ENCODE assay signal across 5 fruit fly cellular contexts in the genomic region with DNA sequence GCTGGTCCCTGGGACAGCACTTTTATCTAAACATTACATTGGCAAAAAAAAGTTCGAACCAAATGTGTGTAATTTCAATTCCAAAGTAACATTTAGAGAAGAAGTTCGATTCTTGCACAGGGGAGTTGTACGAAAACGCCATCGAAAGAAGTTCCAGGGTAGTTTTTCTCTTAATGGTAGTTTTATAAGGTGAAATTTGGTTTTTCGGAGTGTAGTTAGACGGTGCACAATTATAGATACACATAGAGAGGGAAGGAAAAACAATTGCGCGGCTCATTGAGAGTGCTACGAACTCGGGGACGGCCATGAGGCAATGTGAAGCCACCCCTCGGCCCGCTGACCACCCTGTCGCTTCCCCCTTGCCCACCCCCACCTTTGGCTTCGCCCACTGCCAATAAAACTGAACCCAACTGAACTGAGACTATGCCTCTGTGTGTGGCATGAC.
A peak's percentile ranks its signal among the peaks of the same experiment; 100 is the strongest.
TF ChIP-seq lines count a peak whose summit lies in the region.

No protein-coding gene starts in this region.

- no peak for TF ChIP-seq CTCF in whole organism, embryonic (GFP tag; optimal IDR thresholded peaks at IDR 0.05; lab: Kevin White, UChicago)

TF ChIP-seq in whole organism, adult, 20 proteins besides CTCF, POLR2A, EP300 and RAD21:
- TF ChIP-seq Clk (GFP tag; optimal IDR thresholded peaks at IDR 0.05; lab: Kevin White, UChicago) = no peak
- peak; percentile 50 for TF ChIP-seq kay (GFP tag; lab: Kevin White, UChicago; ENCODE audit: borderline replicate concordance)
- no peak for TF ChIP-seq bab1 (GFP tag; optimal IDR thresholded peaks at IDR 0.05; lab: Kevin White, UChicago)
- peak; percentile 23 for TF ChIP-seq CG12768 (GFP tag; optimal IDR thresholded peaks at IDR 0.05; lab: Kevin White, UChicago)
- TF ChIP-seq CG7045 (GFP tag; optimal IDR thresholded peaks at IDR 0.05; lab: Kevin White, UChicago) = peak; percentile 16
- peak; percentile 36 for TF ChIP-seq CG7101 (tag; optimal IDR thresholded peaks at IDR 0.05; lab: Kevin White, UChicago)
- peak; percentile 8 for TF ChIP-seq Hr96 (GFP tag; optimal IDR thresholded peaks at IDR 0.05; lab: Kevin White, UChicago)
- TF ChIP-seq CG33017 (tag; optimal IDR thresholded peaks at IDR 0.05; lab: Kevin White, UChicago) = peak; percentile 4

TF ChIP-seq in whole organism, embryonic, 481 proteins besides CTCF, POLR2A, EP300 and RAD21 (continues in another document):
- TF ChIP-seq Dref (GFP tag; IDR thresholded peaks at IDR 0.05; lab: Robert Waterston, UW) (no peak), crol (GFP tag; IDR thresholded peaks at IDR 0.05; lab: Robert Waterston, UW) (peak; percentile 97), nerfin-2 (GFP tag; IDR thresholded peaks at IDR 0.05; lab: Robert Waterston, UW; ENCODE audit: partially characterized antibody) (no peak), BtbVII (GFP tag; optimal IDR thresholded peaks at IDR 0.05; lab: Kevin White, UChicago) (peak; percentile 35), Sox102F (GFP tag; optimal IDR thresholded peaks at IDR 0.05; lab: Kevin White, UChicago) (peak; percentile 79), ERR (GFP tag; optimal IDR thresholded peaks at IDR 0.05; lab: Kevin White, UChicago) (no peak), eyg (GFP tag; optimal IDR thresholded peaks at IDR 0.05; lab: Kevin White, UChicago) (no peak), fu2 (GFP tag; optimal IDR thresholded peaks at IDR 0.05; lab: Kevin White, UChicago) (peak; percentile 40), CG11504 (tag; optimal IDR thresholded peaks at IDR 0.05; lab: Kevin White, UChicago) (peak; percentile 79), insv (GFP tag; optimal IDR thresholded peaks at IDR 0.05; lab: Kevin White, UChicago) (no peak), Meics (GFP tag; optimal IDR thresholded peaks at IDR 0.05; lab: Kevin White, UChicago) (peak; percentile 69), sqz (GFP tag; optimal IDR thresholded peaks at IDR 0.05; lab: Kevin White, UChicago) (no peak), CG17186 (GFP tag; optimal IDR thresholded peaks at IDR 0.05; lab: Kevin White, UChicago) (no peak), gt (GFP tag; IDR thresholded peaks at IDR 0.05; lab: Robert Waterston, UW) (no peak), D19A (tag; optimal IDR thresholded peaks at IDR 0.05; lab: Kevin White, UChicago) (peak; percentile 59), CG10543 (GFP tag; optimal IDR thresholded peaks at IDR 0.05; lab: Kevin White, UChicago) (no peak), CG7357 (GFP tag; IDR thresholded peaks at IDR 0.05; lab: Robert Waterston, UW) (peak; percentile 59; the same call in 2 of the 3 replicates), Atf-2 (GFP tag; optimal IDR thresholded peaks at IDR 0.05; lab: Kevin White, UChicago) (peak; percentile 37), CG3847 (GFP tag; IDR thresholded peaks at IDR 0.05; lab: Robert Waterston, UW) (peak; percentile 45; the same call in 1 of the 2 replicates)

TF ChIP-seq in whole organism, prepupa, 60 proteins besides CTCF, POLR2A, EP300 and RAD21 (continues in another document):
- TF ChIP-seq eg (GFP tag; IDR thresholded peaks at IDR 0.05; lab: Robert Waterston, UW) (peak; percentile 86), Gug (GFP tag; IDR thresholded peaks at IDR 0.05; lab: Robert Waterston, UW) (peak; percentile 67), CG4318 (GFP tag; optimal IDR thresholded peaks at IDR 0.05; lab: Kevin White, UChicago) (peak; percentile 54), Sox14 (GFP tag; optimal IDR thresholded peaks at IDR 0.05; lab: Kevin White, UChicago) (peak; percentile 47), Blimp-1 (GFP tag; optimal IDR thresholded peaks at IDR 0.05; lab: Kevin White, UChicago) (no peak), CG6163 (GFP tag; IDR thresholded peaks at IDR 0.05; lab: Robert Waterston, UW) (peak; percentile 81), Lpt (GFP tag; optimal IDR thresholded peaks at IDR 0.05; lab: Kevin White, UChicago) (peak; percentile 69), CG6792 (GFP tag; optimal IDR thresholded peaks at IDR 0.05; lab: Kevin White, UChicago) (peak; percentile 5), Ets21C (GFP tag; optimal IDR thresholded peaks at IDR 0.05; lab: Kevin White, UChicago) (no peak), CG8119 (GFP tag; IDR thresholded peaks at IDR 0.05; lab: Robert Waterston, UW) (peak; percentile 82), CG10631 (GFP tag; optimal IDR thresholded peaks at IDR 0.05; lab: Kevin White, UChicago) (peak; percentile 44), achi (GFP tag; optimal IDR thresholded peaks at IDR 0.05; lab: Kevin White, UChicago) (peak; percentile 53), OdsH (GFP tag; optimal IDR thresholded peaks at IDR 0.05; lab: Kevin White, UChicago) (peak; percentile 46), CG6808 (GFP tag; optimal IDR thresholded peaks at IDR 0.05; lab: Kevin White, UChicago) (no peak), CG8319 (GFP tag; optimal IDR thresholded peaks at IDR 0.05; lab: Kevin White, UChicago) (no peak), Eip93F (GFP tag; optimal IDR thresholded peaks at IDR 0.05; lab: Kevin White, UChicago) (no peak), CG7368 (GFP tag; optimal IDR thresholded peaks at IDR 0.05; lab: Kevin White, UChicago) (peak; percentile 11), Ets96B (tag; optimal IDR thresholded peaks at IDR 0.05; lab: Kevin White, UChicago) (peak; percentile 26), Hr4 (GFP tag; optimal IDR thresholded peaks at IDR 0.05; lab: Kevin White, UChicago) (peak; percentile 85), lz (GFP tag; optimal IDR thresholded peaks at IDR 0.05; lab: Kevin White, UChicago) (peak; percentile 3), cyc (GFP tag; optimal IDR thresholded peaks at IDR 0.05; lab: Kevin White, UChicago) (no peak)

TF ChIP-seq in whole organism, pupa, 21 proteins besides CTCF, POLR2A, EP300 and RAD21:
- peak; percentile 85 for TF ChIP-seq CG4496 (GFP tag; IDR thresholded peaks at IDR 0.05; lab: Robert Waterston, UW)
- TF ChIP-seq D1 (tag; optimal IDR thresholded peaks at IDR 0.05; lab: Kevin White, UChicago) = no peak
- peak; percentile 6 for TF ChIP-seq CG34367 (tag; optimal IDR thresholded peaks at IDR 0.05; lab: Kevin White, UChicago)
- TF ChIP-seq Pif1A (GFP tag; optimal IDR thresholded peaks at IDR 0.05; lab: Kevin White, UChicago) = peak; percentile 53
- no peak for TF ChIP-seq gl (tag; optimal IDR thresholded peaks at IDR 0.05; lab: Kevin White, UChicago)
- TF ChIP-seq Ets98B (GFP tag; IDR thresholded peaks at IDR 0.05; lab: Robert Waterston, UW) = peak; percentile 80
- peak; percentile 79 for TF ChIP-seq CG14655 (GFP tag; optimal IDR thresholded peaks at IDR 0.05; lab: Kevin White, UChicago)
- TF ChIP-seq Pif1B (GFP tag; optimal IDR thresholded peaks at IDR 0.05; lab: Kevin White, UChicago) = peak; percentile 36
- peak; percentile 82 for TF ChIP-seq CG32121 (GFP tag; IDR thresholded peaks at IDR 0.05; lab: Robert Waterston, UW)
- peak; percentile 86 for TF ChIP-seq fd96Ca (GFP tag; IDR thresholded peaks at IDR 0.05; lab: Robert Waterston, UW)
- peak; percentile 22 for TF ChIP-seq CG9948 (tag; optimal IDR thresholded peaks at IDR 0.05; lab: Kevin White, UChicago)
- TF ChIP-seq CG8301 (tag; optimal IDR thresholded peaks at IDR 0.05; lab: Kevin White, UChicago) = peak; percentile 68
- TF ChIP-seq rn (GFP tag; IDR thresholded peaks at IDR 0.05; lab: Robert Waterston, UW) = peak; percentile 65
- TF ChIP-seq CG10348 (GFP tag; IDR thresholded peaks at IDR 0.05; lab: Robert Waterston, UW) = 0 out of 2 replicates have a peak, but pooled peaks have one; percentile 4
- no peak for TF ChIP-seq CG15710 (tag; optimal IDR thresholded peaks at IDR 0.05; lab: Kevin White, UChicago)
- peak; percentile 28 for TF ChIP-seq CG17806 (tag; optimal IDR thresholded peaks at IDR 0.05; lab: Kevin White, UChicago)
- no peak for TF ChIP-seq Snoo (tag; optimal IDR thresholded peaks at IDR 0.05; lab: Kevin White, UChicago)
- TF ChIP-seq EcR (GFP tag; optimal IDR thresholded peaks at IDR 0.05; lab: Kevin White, UChicago) = peak; percentile 24
TF ChIP-seq in whole organism, pupa: peak in this region for 14.

TF ChIP-seq in whole organism, wandering third instar larva, 38 proteins besides CTCF, POLR2A, EP300 and RAD21 (continues in another document):
- no peak for TF ChIP-seq lola (GFP tag; optimal IDR thresholded peaks at IDR 0.05; lab: Kevin White, UChicago)
- no peak for TF ChIP-seq Mio (GFP tag; optimal IDR thresholded peaks at IDR 0.05; lab: Kevin White, UChicago)
- no peak for TF ChIP-seq Abd-B (GFP tag; optimal IDR thresholded peaks at IDR 0.05; lab: Kevin White, UChicago)
- TF ChIP-seq pan (optimal IDR thresholded peaks at IDR 0.05; lab: Kevin White, UChicago) = no peak
- TF ChIP-seq fru (GFP tag; optimal IDR thresholded peaks at IDR 0.05; lab: Kevin White, UChicago) = peak; percentile 44
- no peak for TF ChIP-seq GATAd (GFP tag; optimal IDR thresholded peaks at IDR 0.05; lab: Kevin White, UChicago)
- TF ChIP-seq psq (GFP tag; optimal IDR thresholded peaks at IDR 0.05; lab: Kevin White, UChicago) = peak; percentile 33
- TF ChIP-seq CrebA (GFP tag; optimal IDR thresholded peaks at IDR 0.05; lab: Kevin White, UChicago; ENCODE audit: borderline replicate concordance) = no peak
- TF ChIP-seq br (GFP tag; optimal IDR thresholded peaks at IDR 0.05; lab: Kevin White, UChicago) = peak; percentile 17
- TF ChIP-seq brk (GFP tag; optimal IDR thresholded peaks at IDR 0.05; lab: Kevin White, UChicago) = no peak
- no peak for TF ChIP-seq CG32264 (GFP tag; optimal IDR thresholded peaks at IDR 0.05; lab: Kevin White, UChicago)
- TF ChIP-seq Hnf4 (GFP tag; optimal IDR thresholded peaks at IDR 0.05; lab: Kevin White, UChicago) = peak; percentile 3
- TF ChIP-seq HLH106 (tag; optimal IDR thresholded peaks at IDR 0.05; lab: Kevin White, UChicago) = peak; percentile 2
- TF ChIP-seq Jra (GFP tag; optimal IDR thresholded peaks at IDR 0.05; lab: Kevin White, UChicago) = no peak
- no peak for TF ChIP-seq Dfd (GFP tag; optimal IDR thresholded peaks at IDR 0.05; lab: Kevin White, UChicago)
- no peak for TF ChIP-seq Rel (GFP tag; optimal IDR thresholded peaks at IDR 0.05; lab: Kevin White, UChicago)
- TF ChIP-seq Rel (tag; optimal IDR thresholded peaks at IDR 0.05; lab: Kevin White, UChicago) = no peak
- peak; percentile 27 for TF ChIP-seq OdsH (GFP tag; optimal IDR thresholded peaks at IDR 0.05; lab: Kevin White, UChicago)
- no peak for TF ChIP-seq jim (GFP tag; optimal IDR thresholded peaks at IDR 0.05; lab: Kevin White, UChicago)
- TF ChIP-seq rgr (GFP tag; optimal IDR thresholded peaks at IDR 0.05; lab: Kevin White, UChicago) = no peak
- no peak for TF ChIP-seq usp (GFP tag; optimal IDR thresholded peaks at IDR 0.05; lab: Kevin White, UChicago)
- TF ChIP-seq dmrt93B (GFP tag; optimal IDR thresholded peaks at IDR 0.05; lab: Kevin White, UChicago) = no peak
- TF ChIP-seq h (GFP tag; optimal IDR thresholded peaks at IDR 0.05; lab: Kevin White, UChicago) = peak; percentile 47
- no peak for TF ChIP-seq Sp1 (GFP tag; optimal IDR thresholded peaks at IDR 0.05; lab: Kevin White, UChicago)
- peak; percentile 14 for TF ChIP-seq sv (GFP tag; optimal IDR thresholded peaks at IDR 0.05; lab: Kevin White, UChicago)
- TF ChIP-seq tai (GFP tag; optimal IDR thresholded peaks at IDR 0.05; lab: Kevin White, UChicago) = no peak
- TF ChIP-seq sage (GFP tag; optimal IDR thresholded peaks at IDR 0.05; lab: Kevin White, UChicago) = no peak
- TF ChIP-seq Hr83 (GFP tag; optimal IDR thresholded peaks at IDR 0.05; lab: Kevin White, UChicago; ENCODE audit: poor library complexity, severe bottlenecking) = no peak
